Worm (Caenorhabditis elegans) whole organism, young adult: ENCODE data around the gene T05B4.12.

Source experiments
- B0035.1 ChIP-seq: sonication (generic microtip); optimal IDR thresholded peaks from 2 replicates; lab custom pipeline; 2016; ENCODE audit warnings: missing genetic modification characterization, mild to moderate bottlenecking, missing compliant biosample characterization, missing genotype, missing genetic modification reagents
- B0261.1 ChIP-seq: sonication (generic microtip); optimal IDR thresholded peaks from 2 replicates; lab custom pipeline; 2016; ENCODE audit warnings: mild to moderate bottlenecking, missing genetic modification characterization, moderate library complexity, missing compliant biosample characterization
- B0336.3 ChIP-seq: fragments of 200-800 bp; sonication (Bioruptor generic); IDR thresholded peaks from 2 replicates; pipeline ENCODE4 v1.3.6; 2022; ENCODE audit warnings: missing genetic modification characterization, missing compliant biosample characterization
- D2030.7 ChIP-seq: fragments of 200-800 bp; sonication (Bioruptor generic); IDR thresholded peaks from 2 replicates; pipeline ENCODE4 v1.3.6; 2022; ENCODE audit warnings: missing genetic modification reagents, missing genetic modification characterization, missing compliant biosample characterization
- F10E7.11 ChIP-seq: sonication (generic microtip); optimal IDR thresholded peaks from 2 replicates; lab custom pipeline; 2017; ENCODE audit warnings: mild to moderate bottlenecking, missing genetic modification characterization, moderate library complexity, missing compliant biosample characterization
- F23B12.7 ChIP-seq: sonication (generic microtip); optimal IDR thresholded peaks from 2 replicates; lab custom pipeline; 2017; ENCODE audit warnings: missing genetic modification characterization, mild to moderate bottlenecking, missing compliant biosample characterization, antibody characterized with exemption, moderate library complexity; ENCODE audit not compliant: insufficient read depth
- F49E8.2 ChIP-seq: sonication (generic microtip); optimal IDR thresholded peaks from 3 replicates; lab custom pipeline; 2017; ENCODE audit warnings: missing genetic modification characterization, mild to moderate bottlenecking, missing compliant biosample characterization, antibody characterized with exemption, moderate library complexity; ENCODE audit not compliant: insufficient read depth
- F55B11.4 ChIP-seq: sonication (generic microtip); optimal IDR thresholded peaks from 2 replicates; lab custom pipeline; 2016; ENCODE audit warnings: missing compliant biosample characterization, missing genetic modification characterization, borderline replicate concordance; ENCODE audit not compliant: insufficient read depth
- Y67H2A.10 ChIP-seq: fragments of 200-800 bp; sonication (Bioruptor generic); conservative IDR thresholded peaks from 2 replicates; pipeline ENCODE4 v1.3.6; 2022; ENCODE audit warnings: missing genetic modification reagents, missing genetic modification characterization, missing compliant biosample characterization
- Y95B8A.8 ChIP-seq: fragments of 200-800 bp; sonication (Bioruptor generic); IDR thresholded peaks from 2 replicates; pipeline ENCODE4 v1.3.6; 2022; ENCODE audit warnings: missing genetic modification reagents, missing genetic modification characterization, missing compliant biosample characterization
- attf-5 ChIP-seq: fragments of 200-800 bp; sonication (Bioruptor generic); optimal IDR thresholded peaks from 2 replicates; lab custom pipeline; 2018; ENCODE audit warnings: mild to moderate bottlenecking, missing genetic modification characterization, missing compliant biosample characterization
- attf-6 ChIP-seq: fragments of 200-800 bp; sonication (Bioruptor generic); IDR thresholded peaks from 2 replicates; pipeline ENCODE4 v1.3.6; 2022; ENCODE audit warnings: missing genetic modification reagents, missing genetic modification characterization, missing compliant biosample characterization
- bed-2 ChIP-seq: fragments of 200-800 bp; sonication (Bioruptor generic); IDR thresholded peaks from 2 replicates; pipeline ENCODE4 v1.3.6; 2022; ENCODE audit warnings: missing genetic modification reagents, missing genetic modification characterization, missing compliant biosample characterization
- ccch-3 ChIP-seq: fragments of 200-800 bp; sonication (Bioruptor generic); optimal IDR thresholded peaks from 2 replicates; lab custom pipeline; 2018; ENCODE audit warnings: mild to moderate bottlenecking, missing genetic modification characterization, missing compliant biosample characterization
- cebp-2 ChIP-seq: fragments of 200-800 bp; sonication (Bioruptor generic); IDR thresholded peaks from 2 replicates; pipeline ENCODE4 v1.3.6; 2022; ENCODE audit warnings: missing genetic modification characterization, missing compliant biosample characterization
- ceh-79 ChIP-seq: sonication (generic microtip); optimal IDR thresholded peaks from 2 replicates; lab custom pipeline; 2017; ENCODE audit warnings: mild to moderate bottlenecking, missing genetic modification characterization, missing compliant biosample characterization
- die-1 ChIP-seq: sonication (generic microtip); optimal IDR thresholded peaks from 2 replicates; lab custom pipeline; 2016; ENCODE audit warnings: missing genotype, mild to moderate bottlenecking, missing genetic modification characterization, missing compliant biosample characterization
- dox-1 ChIP-seq: fragments of 200-800 bp; sonication (Bioruptor generic); IDR thresholded peaks from 2 replicates; pipeline ENCODE4 v1.3.6; 2022; ENCODE audit warnings: missing genetic modification reagents, missing genetic modification characterization, missing compliant biosample characterization
- dpl-1 ChIP-seq: fragments of 150-350 bp; optimal IDR thresholded peaks from 2 replicates; lab custom pipeline; 2014; ENCODE audit warnings: missing biosample characterization, missing genetic modification reagents, missing genetic modification characterization
- efl-1 ChIP-seq: fragments of 150-350 bp; optimal IDR thresholded peaks from 2 replicates; lab custom pipeline; 2014; ENCODE audit warnings: missing biosample characterization, missing genetic modification reagents, missing genetic modification characterization
- fkh-3 ChIP-seq: sonication (generic microtip); optimal IDR thresholded peaks from 2 replicates; lab custom pipeline; 2016; ENCODE audit warnings: mild to moderate bottlenecking, missing genetic modification characterization, missing compliant biosample characterization
- him-1 ChIP-seq: sonication (generic microtip); optimal IDR thresholded peaks from 2 replicates; lab custom pipeline; 2016; ENCODE audit warnings: missing genotype, missing genetic modification reagents, missing genetic modification characterization, missing compliant biosample characterization
- hmg-1.2 ChIP-seq: fragments of 200-800 bp; sonication (Bioruptor generic); IDR thresholded peaks from 2 replicates; pipeline ENCODE4 v1.3.6; 2022; ENCODE audit warnings: missing genetic modification reagents, missing genetic modification characterization, missing compliant biosample characterization
- hmg-20 ChIP-seq: fragments of 200-800 bp; sonication (Bioruptor generic); IDR thresholded peaks from 2 replicates; pipeline ENCODE4 v1.3.6; 2022; ENCODE audit warnings: missing genetic modification reagents, missing genetic modification characterization, missing compliant biosample characterization
- lag-1 ChIP-seq: fragments of 200-800 bp; sonication (Bioruptor generic); IDR thresholded peaks from 2 replicates; pipeline ENCODE4 v1.3.6; 2022; ENCODE audit warnings: missing genetic modification reagents, missing genetic modification characterization, missing compliant biosample characterization
- lin-40 ChIP-seq: sonication (generic microtip); optimal IDR thresholded peaks from 2 replicates; lab custom pipeline; 2016; ENCODE audit warnings: missing genetic modification characterization, mild to moderate bottlenecking, missing compliant biosample characterization, missing genotype, missing genetic modification reagents
- lin-54 ChIP-seq: fragments of 200-800 bp; sonication (Bioruptor generic); optimal IDR thresholded peaks from 2 replicates; lab custom pipeline; 2018; ENCODE audit warnings: mild to moderate bottlenecking, missing genetic modification characterization, missing compliant biosample characterization
- lir-1 ChIP-seq: fragments of 200-800 bp; sonication (Bioruptor generic); conservative IDR thresholded peaks from 2 replicates; pipeline ENCODE4 v1.3.6; 2022; ENCODE audit warnings: missing genetic modification reagents, missing genetic modification characterization, missing compliant biosample characterization
- lsy-27 ChIP-seq: sonication (generic microtip); optimal IDR thresholded peaks from 2 replicates; lab custom pipeline; 2017; ENCODE audit warnings: missing genetic modification characterization, mild to moderate bottlenecking, missing compliant biosample characterization, antibody characterized with exemption, missing genotype, borderline replicate concordance; ENCODE audit not compliant: insufficient read depth
- madf-3 ChIP-seq: fragments of 200-800 bp; sonication (Bioruptor generic); IDR thresholded peaks from 2 replicates; pipeline ENCODE4 v1.3.6; 2022; ENCODE audit warnings: missing genetic modification reagents, missing genetic modification characterization, missing compliant biosample characterization
- mes-4 ChIP-seq: sonication (generic microtip); optimal IDR thresholded peaks from 2 replicates; lab custom pipeline; 2016; ENCODE audit warnings: missing genotype, missing genetic modification characterization, missing compliant biosample characterization
- nfya-2 ChIP-seq: fragments of 200-800 bp; sonication (Bioruptor generic); IDR thresholded peaks from 2 replicates; pipeline ENCODE4 v1.3.6; 2022; ENCODE audit warnings: missing genetic modification reagents, missing genetic modification characterization, missing compliant biosample characterization
- nfyb-1 ChIP-seq: fragments of 200-800 bp; sonication (Bioruptor generic); IDR thresholded peaks from 2 replicates; pipeline ENCODE4 v1.3.6; 2022; ENCODE audit warnings: missing genetic modification reagents, missing genetic modification characterization, missing compliant biosample characterization
- nhr-120 ChIP-seq: fragments of 200-800 bp; sonication (Bioruptor generic); IDR thresholded peaks from 2 replicates; pipeline ENCODE4 v1.3.6; 2022; ENCODE audit warnings: missing genetic modification characterization, missing compliant biosample characterization
- nhr-80 ChIP-seq: sonication (generic microtip); optimal IDR thresholded peaks from 2 replicates; lab custom pipeline; 2016; ENCODE audit warnings: missing genetic modification characterization, missing compliant biosample characterization
- pbrm-1 ChIP-seq: fragments of 200-800 bp; sonication (Bioruptor generic); IDR thresholded peaks from 2 replicates; pipeline ENCODE4 v1.3.6; 2022; ENCODE audit warnings: missing genetic modification reagents, missing genetic modification characterization, missing compliant biosample characterization
- rcor-1 ChIP-seq: fragments of 200-800 bp; sonication (Bioruptor generic); IDR thresholded peaks from 2 replicates; pipeline ENCODE4 v1.3.6; 2022; ENCODE audit warnings: missing genetic modification reagents, missing genetic modification characterization, missing compliant biosample characterization
- repo-1 ChIP-seq: sonication (generic microtip); optimal IDR thresholded peaks from 2 replicates; lab custom pipeline; 2017; ENCODE audit warnings: mild to moderate bottlenecking, missing genetic modification characterization, missing compliant biosample characterization
- sea-2 ChIP-seq: fragments of 200-800 bp; sonication (Bioruptor generic); IDR thresholded peaks from 2 replicates; pipeline ENCODE4 v1.3.6; 2022; ENCODE audit warnings: missing genetic modification characterization, missing compliant biosample characterization
- snpc-1.1 ChIP-seq: sonication (generic microtip); optimal IDR thresholded peaks from 2 replicates; lab custom pipeline; 2017; ENCODE audit warnings: missing genetic modification characterization, mild to moderate bottlenecking, missing compliant biosample characterization, antibody characterized with exemption, moderate library complexity, missing genotype, missing genetic modification reagents; ENCODE audit not compliant: insufficient read depth
- snpc-1.3 ChIP-seq: sonication (generic microtip); optimal IDR thresholded peaks from 2 replicates; lab custom pipeline; 2017; ENCODE audit warnings: missing genetic modification characterization, mild to moderate bottlenecking, missing compliant biosample characterization, antibody characterized with exemption, moderate library complexity, missing genotype, missing genetic modification reagents; ENCODE audit not compliant: insufficient read depth
- tlf-1 ChIP-seq: fragments of 200-800 bp; sonication (Bioruptor generic); optimal IDR thresholded peaks from 2 replicates; lab custom pipeline; 2018; ENCODE audit warnings: mild to moderate bottlenecking, missing genetic modification characterization, missing compliant biosample characterization
- unc-130 ChIP-seq: sonication (generic microtip); optimal IDR thresholded peaks from 2 replicates; lab custom pipeline; 2016; ENCODE audit warnings: missing genetic modification reagents, missing genetic modification characterization, missing compliant biosample characterization
- xnd-1 ChIP-seq: sonication (generic microtip); optimal IDR thresholded peaks from 2 replicates; lab custom pipeline; 2016; ENCODE audit warnings: missing genotype, missing genetic modification reagents, missing genetic modification characterization, missing compliant biosample characterization
- zfh-2 ChIP-seq: fragments of 200-800 bp; sonication (Bioruptor generic); conservative IDR thresholded peaks from 2 replicates; pipeline ENCODE4 v1.3.6; 2022; ENCODE audit warnings: missing genetic modification reagents, missing genetic modification characterization, missing compliant biosample characterization
- zim-3 ChIP-seq: sonication (generic microtip); optimal IDR thresholded peaks from 2 replicates; lab custom pipeline; 2017; ENCODE audit warnings: mild to moderate bottlenecking, missing genetic modification characterization, moderate library complexity, missing compliant biosample characterization

The T05B4.12 gene

ce11 chrV:4125552-4126084 lies at the start of gene T05B4.12:
TSS of gene T05B4.12 (minus strand) at chrV:4126034.
- TF ChIP-seq F49E8.2 (no peak), zfh-2 (GFP tag; lab: Robert Waterston, UW) (peak; percentile 71)

ce11 chrV:4175624-4176023 lies 49.8 kb upstream of the T05B4.12 start, which contains the start of the genes coh-4 and pid-5:
TSS of gene coh-4 (minus strand) at chrV:4175640.
TSS of gene pid-5 (plus strand) at chrV:4175882.
- peak; percentile 69; the same call in 1 of the 2 replicates for TF ChIP-seq attf-6
- peak; percentile 89 for TF ChIP-seq dox-1 (GFP tag; lab: Robert Waterston, UW)
- TF ChIP-seq lag-1 (GFP tag; lab: Robert Waterston, UW), result no peak
- peak; percentile 84 for TF ChIP-seq unc-130 (GFP tag; lab: Kevin White, UChicago)
- TF ChIP-seq sea-2 (GFP tag; lab: Robert Waterston, UW), result no peak
- peak; percentile 5 for TF ChIP-seq him-1 (tag; lab: Kevin White, UChicago)
- TF ChIP-seq D2030.7, result peak; percentile 95
- no peak for TF ChIP-seq B0035.1 (tag; lab: Kevin White, UChicago)
- no peak for TF ChIP-seq ceh-79 (tag; lab: Kevin White, UChicago)
- peak; percentile 75 for TF ChIP-seq tlf-1 (GFP tag; lab: Kevin White, UChicago)
- TF ChIP-seq efl-1 (GFP tag; lab: Kevin White, UChicago), result peak; percentile 98
- no peak for TF ChIP-seq lin-40 (tag; lab: Kevin White, UChicago)
- TF ChIP-seq zim-3 (tag; lab: Kevin White, UChicago), result no peak
- TF ChIP-seq snpc-1.3 (tag; lab: Kevin White, UChicago), result peak; percentile 81
- TF ChIP-seq Y67H2A.10 (GFP tag; lab: Robert Waterston, UW), result no peak
- peak; percentile 99 for TF ChIP-seq xnd-1
- TF ChIP-seq mes-4 (tag; lab: Kevin White, UChicago), result no peak
- TF ChIP-seq B0261.1 (tag; lab: Kevin White, UChicago), result no peak
- TF ChIP-seq lir-1, result peak; percentile 24; the same call in 1 of the 2 replicates
- peak; percentile 80 for TF ChIP-seq rcor-1 (GFP tag; lab: Robert Waterston, UW)
- TF ChIP-seq hmg-1.2 (GFP tag; lab: Robert Waterston, UW), result peak; percentile 44
- no peak for TF ChIP-seq cebp-2
- TF ChIP-seq lin-54 (GFP tag; lab: Kevin White, UChicago), result peak; percentile 90
- TF ChIP-seq fkh-3 (tag; lab: Kevin White, UChicago), result no peak
- peak; percentile 74 for TF ChIP-seq B0336.3 (GFP tag; lab: Robert Waterston, UW)
- no peak for TF ChIP-seq ccch-3 (GFP tag; lab: Kevin White, UChicago)
- peak; percentile 36 for TF ChIP-seq F23B12.7
- no peak for TF ChIP-seq F10E7.11 (tag; lab: Kevin White, UChicago)
- no peak for TF ChIP-seq repo-1 (tag; lab: Kevin White, UChicago)
- no peak for TF ChIP-seq F55B11.4 (tag; lab: Kevin White, UChicago)
- TF ChIP-seq nhr-80 (tag; lab: Kevin White, UChicago), result no peak
- peak; percentile 92 for TF ChIP-seq dpl-1 (GFP tag; lab: Kevin White, UChicago)
- TF ChIP-seq attf-5 (GFP tag; lab: Kevin White, UChicago), result no peak
- peak; percentile 58 for TF ChIP-seq snpc-1.1 (tag; lab: Kevin White, UChicago)
- peak; percentile 63 for TF ChIP-seq nfyb-1 (GFP tag; lab: Robert Waterston, UW)
- TF ChIP-seq nhr-120, result no peak
- peak; percentile 61 for TF ChIP-seq pbrm-1 (GFP tag; lab: Robert Waterston, UW)
- TF ChIP-seq die-1 (tag; lab: Kevin White, UChicago), result no peak
- TF ChIP-seq madf-3 (GFP tag; lab: Robert Waterston, UW), result 0 out of 2 replicates have a peak, but pooled peaks have one; percentile 70
- TF ChIP-seq Y95B8A.8, result peak; percentile 87
- peak; percentile 83 for TF ChIP-seq F49E8.2
- no peak for TF ChIP-seq bed-2 (GFP tag; lab: Robert Waterston, UW)
- no peak for TF ChIP-seq nfya-2 (GFP tag; lab: Robert Waterston, UW)
- TF ChIP-seq lsy-27 (tag; lab: Kevin White, UChicago), result no peak
- no peak for TF ChIP-seq hmg-20 (GFP tag; lab: Robert Waterston, UW)
